Fruit fly (Drosophila melanogaster): ENCODE results near the gene CG32655.

The CG32655 gene

DNA sequence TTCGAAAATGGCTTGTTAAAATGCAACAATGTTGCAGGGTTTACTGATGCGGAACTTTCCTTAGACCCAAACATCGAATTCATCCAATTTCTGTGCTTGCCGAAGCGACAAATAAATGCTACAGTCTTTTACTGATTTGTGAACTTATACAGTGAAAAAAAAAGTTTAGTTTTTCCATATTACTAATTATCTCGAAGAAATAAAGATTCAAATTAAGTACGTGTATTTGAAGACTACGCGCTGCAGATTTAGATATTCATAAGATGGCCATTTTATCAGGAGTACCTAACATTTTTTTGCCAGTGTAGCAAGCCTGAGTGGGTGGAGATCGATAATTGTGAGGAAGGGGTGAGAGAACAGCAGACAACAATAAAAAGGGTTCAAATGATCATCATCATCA, 14.2 kb downstream of the CG32655 start (continued):
- TF ChIP-seq Atf3 (GFP tag; optimal IDR thresholded peaks at IDR 0.05) (no peak), CG43689 (GFP tag; IDR thresholded peaks at IDR 0.05) (no peak), CG8944 (GFP tag; optimal IDR thresholded peaks at IDR 0.05) (peak; percentile 49), CG1603 (tag; optimal IDR thresholded peaks at IDR 0.05) (peak; percentile 35), Ravus (GFP tag; IDR thresholded peaks at IDR 0.05) (no peak), CG10366 (GFP tag; IDR thresholded peaks at IDR 0.05) (peak; percentile 50; the same call in 1 of the 2 replicates), CG8765 (GFP tag; IDR thresholded peaks at IDR 0.05) (peak; percentile 56; the same call in 1 of the 2 replicates), Sry-δ (GFP tag; optimal IDR thresholded peaks at IDR 0.05) (no peak), CG9876 (GFP tag; optimal IDR thresholded peaks at IDR 0.05) (peak; percentile 2), D19A (tag; optimal IDR thresholded peaks at IDR 0.05) (peak; percentile 34), CG33557 (GFP tag; optimal IDR thresholded peaks at IDR 0.05) (peak; percentile 41), CG10209 (GFP tag; optimal IDR thresholded peaks at IDR 0.05) (no peak), CG17829 (tag; optimal IDR thresholded peaks at IDR 0.05) (peak; percentile 80), CG2712 (tag; optimal IDR thresholded peaks at IDR 0.05) (peak; percentile 89), Antp (GFP tag; optimal IDR thresholded peaks at IDR 0.05) (peak; percentile 81), ERR (GFP tag; optimal IDR thresholded peaks at IDR 0.05) (peak; percentile 31), Lhr (GFP tag; optimal IDR thresholded peaks at IDR 0.05) (no peak), CG1233 (GFP tag; optimal IDR thresholded peaks at IDR 0.05) (peak; percentile 38), ab (GFP tag; optimal IDR thresholded peaks at IDR 0.05) (no peak), Scr (GFP tag; IDR thresholded peaks at IDR 0.05; ENCODE audit: partially characterized antibody) (no peak), Gsc (GFP tag; IDR thresholded peaks at IDR 0.05) (no peak), CG15514 (GFP tag; optimal IDR thresholded peaks at IDR 0.05) (no peak), esg (GFP tag; conservative IDR thresholded peaks at IDR 0.05) (0 out of 2 replicates have a peak, but pooled peaks have one; percentile 8), shn (GFP tag; optimal IDR thresholded peaks at IDR 0.05) (no peak), unc-4 (GFP tag; IDR thresholded peaks at IDR 0.05; ENCODE audit: partially characterized antibody) (no peak), CG32767 (GFP tag; IDR thresholded peaks at IDR 0.05) (no peak), amos (GFP tag; IDR thresholded peaks at IDR 0.05; ENCODE audit: partially characterized antibody) (no peak), al (GFP tag; IDR thresholded peaks at IDR 0.05) (no peak), Ptx1 (GFP tag; IDR thresholded peaks at IDR 0.05) (peak; percentile 71; the same call in 1 of the 2 replicates), Ets97D (GFP tag; optimal IDR thresholded peaks at IDR 0.05) (peak; percentile 15), sd (tag; optimal IDR thresholded peaks at IDR 0.05) (no peak), CG2678 (tag; optimal IDR thresholded peaks at IDR 0.05) (peak; percentile 63), tx (GFP tag; optimal IDR thresholded peaks at IDR 0.05) (no peak), sc (optimal IDR thresholded peaks at IDR 0.05) (no peak), sc (GFP tag; optimal IDR thresholded peaks at IDR 0.05) (peak; percentile 2), CG14860 (GFP tag; IDR thresholded peaks at IDR 0.05; ENCODE audit: partially characterized antibody) (no peak), fd64A (GFP tag; optimal IDR thresholded peaks at IDR 0.05) (no peak), lmd (GFP tag; IDR thresholded peaks at IDR 0.05) (peak; percentile 51), CG15269 (tag; optimal IDR thresholded peaks at IDR 0.05) (peak; percentile 13), Side (GFP tag; optimal IDR thresholded peaks at IDR 0.05) (peak; percentile 72), Asciz (GFP tag; optimal IDR thresholded peaks at IDR 0.05) (peak; percentile 43), croc (GFP tag; conservative IDR thresholded peaks at IDR 0.05) (peak; percentile 55), CG8478 (optimal IDR thresholded peaks at IDR 0.05) (no peak), MTF-1 (GFP tag; optimal IDR thresholded peaks at IDR 0.05; ENCODE audit: borderline replicate concordance) (no peak), aop (GFP tag; IDR thresholded peaks at IDR 0.05) (no peak), CG6791 (GFP tag; IDR thresholded peaks at IDR 0.05; ENCODE audit: partially characterized antibody) (no peak), CoRest (tag; optimal IDR thresholded peaks at IDR 0.05) (peak; percentile 42), Blimp-1 (GFP tag; optimal IDR thresholded peaks at IDR 0.05) (peak; percentile 56), Jarid2 (GFP tag; optimal IDR thresholded peaks at IDR 0.05) (no peak), trem (tag; optimal IDR thresholded peaks at IDR 0.05) (peak; percentile 10), Atf-2 (GFP tag; optimal IDR thresholded peaks at IDR 0.05) (no peak)

Measured in whole organism, embryonic.